Worm (Caenorhabditis elegans): ENCODE results near the gene Y53F4B.11.

DNA sequence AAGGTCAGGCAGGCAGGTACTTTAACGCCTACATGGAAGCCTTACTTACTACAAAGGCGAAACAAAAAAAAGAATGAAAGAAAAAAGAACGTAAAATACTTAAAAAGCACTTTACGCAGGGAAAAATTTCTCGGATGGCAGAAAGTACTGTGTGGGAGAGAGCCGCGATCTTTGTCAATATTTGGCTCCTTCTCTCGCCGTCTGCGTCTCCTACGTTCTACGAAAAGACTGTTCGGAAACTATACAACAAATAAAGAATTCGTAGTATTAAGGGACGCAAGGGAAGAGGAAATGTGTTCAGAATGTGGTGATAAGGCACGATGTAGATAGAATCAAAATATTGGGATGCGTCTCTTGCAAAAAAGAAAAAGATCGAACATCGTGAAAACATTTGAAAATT lies 43.5 kb upstream of the Y53F4B.11 start:
- TF ChIP-seq him-1 (tag; optimal IDR thresholded peaks at IDR 0.05) (no peak), dao-5 (tag; optimal IDR thresholded peaks at IDR 0.05) (no peak)

Data from whole organism, L4/young adult.